Fruit fly (Drosophila melanogaster): Measurements from ENCODE around the gene Dcr-1.

The Dcr-1 gene

DNA sequence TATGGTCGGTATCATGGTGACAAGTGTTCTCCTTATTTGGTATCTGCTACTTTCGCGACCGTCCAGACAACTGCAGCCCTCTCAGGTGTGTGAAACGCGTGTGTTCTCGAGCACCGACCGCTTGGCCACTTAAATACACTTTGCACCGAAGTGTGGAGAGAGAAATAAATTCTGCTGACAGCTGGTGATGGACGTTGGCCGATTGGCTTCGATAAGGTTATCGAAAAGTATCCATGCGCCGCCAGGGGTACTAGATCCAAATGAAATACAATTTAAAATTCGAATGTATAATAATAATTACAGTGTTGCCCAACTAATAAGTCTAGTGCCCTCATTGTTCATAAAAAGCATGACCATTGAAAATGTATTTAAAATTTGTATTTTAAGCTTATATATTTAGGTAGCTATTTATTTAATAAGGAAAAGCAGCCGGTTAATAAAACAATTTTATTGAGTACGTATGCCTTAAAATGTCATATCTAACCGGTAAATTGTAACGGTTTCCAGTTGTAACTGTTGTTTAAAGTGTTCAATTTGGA lies 54.5 kb downstream of the Dcr-1 start, which contains the start of the genes Gclm and CG17625 (continued):
- TF ChIP-seq hb (GFP tag; IDR thresholded peaks at IDR 0.05; ENCODE audit: partially characterized antibody) = peak; percentile 73
- no peak for TF ChIP-seq CG17912 (GFP tag; optimal IDR thresholded peaks at IDR 0.05)
- peak; percentile 49 for TF ChIP-seq HLH54F (GFP tag; optimal IDR thresholded peaks at IDR 0.05)
- TF ChIP-seq CG1647 (GFP tag; optimal IDR thresholded peaks at IDR 0.05) = peak; percentile 22
- no peak for TF ChIP-seq otp (GFP tag; IDR thresholded peaks at IDR 0.05)
- TF ChIP-seq kay (GFP tag; optimal IDR thresholded peaks at IDR 0.05) = peak; percentile 41
- no peak for TF ChIP-seq hkb (optimal IDR thresholded peaks at IDR 0.05)
- TF ChIP-seq hkb (GFP tag; IDR thresholded peaks at IDR 0.05) = peak; percentile 44; the same call in 1 of the 2 replicates
- peak; percentile 29 for TF ChIP-seq Dad (GFP tag; optimal IDR thresholded peaks at IDR 0.05)
- TF ChIP-seq CG13424 (tag; optimal IDR thresholded peaks at IDR 0.05) = peak; percentile 58
- peak; percentile 43; the same call in 1 of the 2 replicates for TF ChIP-seq CG42726 (GFP tag; IDR thresholded peaks at IDR 0.05; ENCODE audit: partially characterized antibody)
- TF ChIP-seq mirr (GFP tag; optimal IDR thresholded peaks at IDR 0.05) = peak; percentile 56
- peak; percentile 18 for TF ChIP-seq CG18476 (GFP tag; optimal IDR thresholded peaks at IDR 0.05)
- TF ChIP-seq lbe (GFP tag; optimal IDR thresholded peaks at IDR 0.05) = peak; percentile 24
- TF ChIP-seq Sox100B (GFP tag; optimal IDR thresholded peaks at IDR 0.05) = peak; percentile 32
- peak; percentile 24 for TF ChIP-seq scrt (GFP tag; optimal IDR thresholded peaks at IDR 0.05)
- no peak for TF ChIP-seq Six4 (GFP tag; optimal IDR thresholded peaks at IDR 0.05)
- no peak for TF ChIP-seq CG5180 (GFP tag; optimal IDR thresholded peaks at IDR 0.05)
- no peak for TF ChIP-seq CG15011 (GFP tag; optimal IDR thresholded peaks at IDR 0.05)
- no peak for TF ChIP-seq CG32767 (GFP tag; IDR thresholded peaks at IDR 0.05)
- no peak for TF ChIP-seq Spps (tag; optimal IDR thresholded peaks at IDR 0.05)
- TF ChIP-seq CG32772 (GFP tag; IDR thresholded peaks at IDR 0.05) = no peak
- TF ChIP-seq CG31224 (GFP tag; IDR thresholded peaks at IDR 0.05) = 0 out of 2 replicates have a peak, but pooled peaks have one; percentile 16
- no peak for TF ChIP-seq CG6654 (GFP tag; optimal IDR thresholded peaks at IDR 0.05)
- no peak for TF ChIP-seq CG8765 (GFP tag; IDR thresholded peaks at IDR 0.05)
- TF ChIP-seq dm (GFP tag; optimal IDR thresholded peaks at IDR 0.05) = peak; percentile 73
- TF ChIP-seq CG9797 (GFP tag; optimal IDR thresholded peaks at IDR 0.05) = peak; percentile 24
- TF ChIP-seq CG2678 (tag; optimal IDR thresholded peaks at IDR 0.05) = peak; percentile 53
- TF ChIP-seq chn (GFP tag; optimal IDR thresholded peaks at IDR 0.05) = peak; percentile 46
- peak; percentile 50 for TF ChIP-seq lab (GFP tag; optimal IDR thresholded peaks at IDR 0.05)
- TF ChIP-seq CG3065 (GFP tag; optimal IDR thresholded peaks at IDR 0.05) = no peak
- peak; percentile 61; the same call in 1 of the 3 replicates for TF ChIP-seq CG2199 (GFP tag; IDR thresholded peaks at IDR 0.05)
- peak; percentile 61 for TF ChIP-seq hbn (GFP tag; IDR thresholded peaks at IDR 0.05; ENCODE audit: partially characterized antibody)
- TF ChIP-seq CG10462 (GFP tag; optimal IDR thresholded peaks at IDR 0.05) = peak; percentile 18
- peak; percentile 73 for TF ChIP-seq Jarid2 (GFP tag; optimal IDR thresholded peaks at IDR 0.05)
- TF ChIP-seq CG4854 (GFP tag; optimal IDR thresholded peaks at IDR 0.05) = no peak
- peak; percentile 79; the same call in 1 of the 4 replicates for TF ChIP-seq chinmo (GFP tag; IDR thresholded peaks at IDR 0.05; ENCODE audit: partially characterized antibody)
- no peak for TF ChIP-seq CG4617 (GFP tag; optimal IDR thresholded peaks at IDR 0.05; ENCODE audit: borderline replicate concordance)
- peak; percentile 29 for TF ChIP-seq ftz-f1 (GFP tag; optimal IDR thresholded peaks at IDR 0.05)
- TF ChIP-seq Adf1 (GFP tag; IDR thresholded peaks at IDR 0.05) = peak; percentile 40
- TF ChIP-seq NFAT (GFP tag; IDR thresholded peaks at IDR 0.05) = peak; percentile 65
- TF ChIP-seq zen2 (GFP tag; IDR thresholded peaks at IDR 0.05; ENCODE audit: partially characterized antibody) = peak; percentile 65
- peak; percentile 57 for TF ChIP-seq E2f1 (GFP tag; IDR thresholded peaks at IDR 0.05)
- peak; percentile 53 for TF ChIP-seq ato (GFP tag; IDR thresholded peaks at IDR 0.05; ENCODE audit: partially characterized antibody)
- TF ChIP-seq mld (GFP tag; IDR thresholded peaks at IDR 0.05; ENCODE audit: partially characterized antibody) = peak; percentile 68; the same call in 1 of the 3 replicates
- peak; percentile 57 for TF ChIP-seq gcm (GFP tag; optimal IDR thresholded peaks at IDR 0.05)
- TF ChIP-seq CG7963 (GFP tag; IDR thresholded peaks at IDR 0.05; ENCODE audit: partially characterized antibody) = peak; percentile 62
- no peak for TF ChIP-seq Rx (GFP tag; IDR thresholded peaks at IDR 0.05)
- peak; percentile 48 for TF ChIP-seq CG18262 (tag; optimal IDR thresholded peaks at IDR 0.05)
